Worm (Caenorhabditis elegans) whole organism, L4/young adult: ENCODE data around the gene C06E1.7.

Experiments
- W03F9.2 ChIP-seq: fragments of 150-350 bp; optimal IDR thresholded peaks from 2 replicates; lab custom pipeline; 2014; ENCODE audit warnings: missing biosample characterization, missing genetic modification characterization
- dao-5 ChIP-seq: sonication (generic microtip); optimal IDR thresholded peaks from 2 replicates; lab custom pipeline; 2016; ENCODE audit warnings: missing genotype, missing genetic modification characterization, moderate library complexity, missing compliant biosample characterization
- him-1 ChIP-seq: sonication (generic microtip); optimal IDR thresholded peaks from 2 replicates; lab custom pipeline; 2016; ENCODE audit warnings: missing genotype, missing genetic modification reagents, missing genetic modification characterization, missing compliant biosample characterization

- no peak for TF ChIP-seq W03F9.2 (tag; lab: Kevin White, UChicago)
- TF ChIP-seq him-1 (tag; lab: Kevin White, UChicago) = no peak
- no peak for TF ChIP-seq dao-5 (tag; lab: Kevin White, UChicago)
Observed at ce11 chrIII:8545515-8545914, 48.0 kb downstream of the C06E1.7 start, which contains the start of gene ZC21.6.
